Worm (Caenorhabditis elegans) whole organism, early embryonic: Measurements from ENCODE around the gene F13E6.2.

Experiments used
- ama-1 ChIP-seq: fragments of 150-350 bp; optimal IDR thresholded peaks from 2 replicates; lab custom pipeline; 2014
- hmbx-1 ChIP-seq: sonication (generic microtip); optimal IDR thresholded peaks from 2 replicates; lab custom pipeline; 2016; ENCODE audit warnings: mild to moderate bottlenecking, missing genetic modification characterization, missing compliant biosample characterization
- pes-1 ChIP-seq: fragments of 200-800 bp; sonication (Bioruptor generic); IDR thresholded peaks from 2 replicates; pipeline ENCODE4 v1.3.6; 2022; ENCODE audit warnings: missing genetic modification reagents, missing genetic modification characterization, missing compliant biosample characterization
- tbx-11 ChIP-seq: fragments of 200-800 bp; sonication (Bioruptor generic); IDR thresholded peaks from 2 replicates; pipeline ENCODE4 v1.3.6; 2022; ENCODE audit warnings: missing genetic modification characterization, missing compliant biosample characterization
- tbx-37 ChIP-seq: fragments of 200-800 bp; sonication (Bioruptor generic); conservative IDR thresholded peaks from 2 replicates; pipeline ENCODE4 v1.3.6; 2022; ENCODE audit warnings: missing genetic modification reagents, missing genetic modification characterization, missing compliant biosample characterization

- TF ChIP-seq ama-1 (lab: Kevin White, UChicago) (no peak), pes-1 (GFP tag; lab: Robert Waterston, UW) (no peak), tbx-37 (GFP tag; lab: Robert Waterston, UW) (no peak), hmbx-1 (tag; lab: Kevin White, UChicago) (no peak), tbx-11 (GFP tag; lab: Robert Waterston, UW) (no peak)
These were observed 38.5 kb downstream of the F13E6.2 start, which contains the start of gene daf-12 for ce11 chrX:10635608-10636007.
